Worm (Caenorhabditis elegans) whole organism, L2 larva: Measurements from ENCODE around the gene parp-2.

Source experiments
- C34F6.9 ChIP-seq: fragments of 150-350 bp; optimal IDR thresholded peaks from 2 replicates; lab custom pipeline; 2014; ENCODE audit warnings: missing biosample characterization, missing genetic modification characterization
- F13H6.1 ChIP-seq: sonication (generic microtip); optimal IDR thresholded peaks from 2 replicates; lab custom pipeline; 2016; ENCODE audit warnings: missing genetic modification characterization, missing compliant biosample characterization
- R02D3.7 ChIP-seq: fragments of 150-350 bp; optimal IDR thresholded peaks from 2 replicates; lab custom pipeline; 2014; ENCODE audit warnings: missing biosample characterization, missing genetic modification characterization
- Y55F3AM.14 ChIP-seq: fragments of 200-800 bp; sonication (Bioruptor generic); optimal IDR thresholded peaks from 2 replicates; lab custom pipeline; 2018; ENCODE audit warnings: mild to moderate bottlenecking, missing genetic modification characterization, missing compliant biosample characterization
- ZK546.5 ChIP-seq: sonication (generic microtip); optimal IDR thresholded peaks from 2 replicates; lab custom pipeline; 2017; ENCODE audit warnings: missing biosample characterization, missing genetic modification characterization
- aly-2 ChIP-seq: fragments of 150-350 bp; optimal IDR thresholded peaks from 2 replicates; lab custom pipeline; 2014; ENCODE audit warnings: missing biosample characterization, missing genetic modification characterization
- ama-1 ChIP-seq: fragments of 150-350 bp; optimal IDR thresholded peaks from 2 replicates; lab custom pipeline; 2018; ENCODE audit warnings: inconsistent platforms
- blmp-1 ChIP-seq: sonication (generic microtip); optimal IDR thresholded peaks from 2 replicates; lab custom pipeline; 2017; ENCODE audit warnings: missing genetic modification characterization, mild to moderate bottlenecking, missing compliant biosample characterization, antibody characterized with exemption, moderate library complexity; ENCODE audit not compliant: insufficient read depth
- ceh-16 ChIP-seq: fragments of 150-350 bp; optimal IDR thresholded peaks from 2 replicates; lab custom pipeline; 2014; ENCODE audit warnings: missing biosample characterization, missing genetic modification characterization
- ceh-82 ChIP-seq: fragments of 150-350 bp; optimal IDR thresholded peaks from 2 replicates; lab custom pipeline; 2014; ENCODE audit warnings: missing biosample characterization, missing genetic modification characterization
- crh-2 ChIP-seq: sonication (generic microtip); optimal IDR thresholded peaks from 2 replicates; lab custom pipeline; 2017; ENCODE audit warnings: missing biosample characterization, missing genetic modification characterization
- dmd-4 ChIP-seq: sonication (generic microtip); optimal IDR thresholded peaks from 2 replicates; lab custom pipeline; 2017; ENCODE audit warnings: missing biosample characterization, missing genetic modification characterization
- egl-27 ChIP-seq: sonication (generic microtip); optimal IDR thresholded peaks from 3 replicates; lab custom pipeline; 2017; ENCODE audit warnings: missing biosample characterization, missing genetic modification reagents, missing genetic modification characterization
- elt-1 ChIP-seq: fragments of 150-350 bp; optimal IDR thresholded peaks from 2 replicates; lab custom pipeline; 2014; ENCODE audit warnings: missing biosample characterization, missing genetic modification characterization
- elt-3 ChIP-seq: sonication (generic microtip); optimal IDR thresholded peaks from 2 replicates; lab custom pipeline; 2017; ENCODE audit warnings: missing biosample characterization, missing genetic modification characterization
- fos-1 ChIP-seq: fragments of 150-350 bp; optimal IDR thresholded peaks from 2 replicates; lab custom pipeline; 2014; ENCODE audit warnings: missing biosample characterization, missing genetic modification characterization
- gmeb-1 ChIP-seq: fragments of 150-350 bp; optimal IDR thresholded peaks from 2 replicates; lab custom pipeline; 2014; ENCODE audit warnings: missing biosample characterization, missing genetic modification characterization
- lin-11 ChIP-seq: fragments of 150-350 bp; sonication (generic microtip); optimal IDR thresholded peaks from 2 replicates; lab custom pipeline; 2014; ENCODE audit warnings: missing biosample characterization, missing genetic modification characterization, inconsistent platforms, mixed read lengths
- lin-13 ChIP-seq: fragments of 150-350 bp; optimal IDR thresholded peaks from 2 replicates; lab custom pipeline; 2014; ENCODE audit warnings: missing biosample characterization, missing genetic modification reagents, missing genetic modification characterization
- lin-39 ChIP-seq: fragments of 150-350 bp; optimal IDR thresholded peaks from 2 replicates; lab custom pipeline; 2014; ENCODE audit warnings: missing biosample characterization, missing genetic modification reagents, missing genetic modification characterization
- lsy-2 ChIP-seq, 2 experiments: fragments of 150-350 bp in 1 of 2; sonication (generic microtip) in 1 of 2; optimal IDR thresholded peaks; 2 replicates each; lab custom pipeline; 2014 to 2017; ENCODE audit warnings: missing biosample characterization in 2 of 2, missing genetic modification characterization in 2 of 2
- mbf-1 ChIP-seq: sonication (generic microtip); optimal IDR thresholded peaks from 2 replicates; lab custom pipeline; 2017; ENCODE audit warnings: missing biosample characterization, missing genetic modification characterization
- mdl-1 ChIP-seq, 2 experiments: fragments of 150-350 bp in 1 of 2; sonication (generic microtip) in 1 of 2; optimal IDR thresholded peaks; 2 replicates each; lab custom pipeline; 2017; ENCODE audit warnings: missing biosample characterization in 2 of 2, missing genetic modification characterization in 2 of 2
- nhr-11 ChIP-seq: fragments of 150-350 bp; optimal IDR thresholded peaks from 2 replicates; lab custom pipeline; 2014; ENCODE audit warnings: missing biosample characterization, missing genetic modification characterization
- nhr-12 ChIP-seq: fragments of 150-350 bp; optimal IDR thresholded peaks from 2 replicates; lab custom pipeline; 2014; ENCODE audit warnings: missing biosample characterization, missing genetic modification characterization
- nhr-129 ChIP-seq: fragments of 150-350 bp; optimal IDR thresholded peaks from 2 replicates; lab custom pipeline; 2014; ENCODE audit warnings: missing biosample characterization, missing genetic modification characterization
- nhr-21 ChIP-seq: fragments of 150-350 bp; optimal IDR thresholded peaks from 2 replicates; lab custom pipeline; 2014; ENCODE audit warnings: missing biosample characterization, missing genetic modification characterization
- nhr-237 ChIP-seq: fragments of 150-350 bp; optimal IDR thresholded peaks from 2 replicates; lab custom pipeline; 2014; ENCODE audit warnings: missing biosample characterization, missing genetic modification characterization
- nhr-25 ChIP-seq: fragments of 150-350 bp; sonication (generic microtip); optimal IDR thresholded peaks from 3 replicates; lab custom pipeline; 2014; ENCODE audit warnings: missing biosample characterization, missing genetic modification characterization
- nhr-6 ChIP-seq: fragments of 150-350 bp; optimal IDR thresholded peaks from 2 replicates; lab custom pipeline; 2014; ENCODE audit warnings: missing biosample characterization, missing genetic modification characterization
- nhr-77 ChIP-seq: fragments of 150-350 bp; optimal IDR thresholded peaks from 2 replicates; lab custom pipeline; 2014; ENCODE audit warnings: missing biosample characterization, missing genetic modification characterization
- peb-1 ChIP-seq: fragments of 150-350 bp; optimal IDR thresholded peaks from 2 replicates; lab custom pipeline; 2014; ENCODE audit warnings: missing biosample characterization, missing genetic modification characterization
- sem-4 ChIP-seq: fragments of 150-350 bp; optimal IDR thresholded peaks from 2 replicates; lab custom pipeline; 2014; ENCODE audit warnings: missing biosample characterization, missing genetic modification reagents, missing genetic modification characterization
- skn-1 ChIP-seq: sonication (generic microtip); optimal IDR thresholded peaks from 2 replicates; lab custom pipeline; 2017; ENCODE audit warnings: missing biosample characterization, missing genetic modification characterization
- sma-3 ChIP-seq: sonication (generic microtip); optimal IDR thresholded peaks from 2 replicates; lab custom pipeline; 2016; ENCODE audit warnings: missing genetic modification reagents, missing genetic modification characterization, missing compliant biosample characterization
- sma-9 ChIP-seq, 2 experiments: fragments of 150-350 bp in 1 of 2; sonication (generic microtip) in 1 of 2; optimal IDR thresholded peaks; 2 replicates each; lab custom pipeline; 2014 to 2016; ENCODE audit warnings: missing genetic modification characterization in 2 of 2, mild to moderate bottlenecking in 1 of 2, missing biosample characterization in 1 of 2, missing compliant biosample characterization in 1 of 2, missing genetic modification reagents in 1 of 2, moderate library complexity in 1 of 2
- snpc-4 ChIP-seq: fragments of 150-350 bp; optimal IDR thresholded peaks from 2 replicates; lab custom pipeline; 2014; ENCODE audit warnings: missing biosample characterization, missing genetic modification characterization
- unc-55 ChIP-seq: fragments of 150-350 bp; sonication (generic microtip); optimal IDR thresholded peaks from 3 replicates; lab custom pipeline; 2014; ENCODE audit warnings: missing biosample characterization, missing genetic modification reagents, missing genetic modification characterization
- ztf-11 ChIP-seq: sonication (generic microtip); optimal IDR thresholded peaks from 2 replicates; lab custom pipeline; 2017; ENCODE audit warnings: missing biosample characterization, missing genetic modification characterization
- ztf-4 ChIP-seq: fragments of 150-350 bp; optimal IDR thresholded peaks from 2 replicates; lab custom pipeline; 2014; ENCODE audit warnings: missing biosample characterization, missing genetic modification characterization

parp-2 gene

ce11 chrII:9601069-9601468 is 8.2 kb downstream of the parp-2 start (continued):
- TF ChIP-seq nhr-11 (tag; lab: Kevin White, UChicago) (no peak), R02D3.7 (no peak), unc-55 (GFP tag; lab: Kevin White, UChicago) (no peak), lsy-2 (tag; optimal IDR thresholded peaks at IDR 0.05; lab: Kevin White, UChicago) (peak in 1 of 2 experiments; percentile 72), snpc-4 (tag; lab: Kevin White, UChicago) (no peak), aly-2 (tag; lab: Kevin White, UChicago) (no peak), nhr-12 (tag; lab: Kevin White, UChicago) (no peak), blmp-1 (peak; percentile 86), gmeb-1 (tag; lab: Kevin White, UChicago) (peak; percentile 63), sem-4 (peak; percentile 85), nhr-21 (tag; lab: Kevin White, UChicago) (peak; percentile 95), elt-1 (tag; lab: Kevin White, UChicago) (no peak), lin-11 (tag; lab: Kevin White, UChicago) (no peak), mdl-1 (tag; optimal IDR thresholded peaks at IDR 0.05; lab: Kevin White, UChicago) (peak; percentile 75 to 91), ceh-82 (tag; lab: Kevin White, UChicago) (no peak), sma-3 (GFP tag; lab: Kevin White, UChicago) (peak; percentile 84), nhr-25 (peak; percentile 96), mbf-1 (tag; lab: Kevin White, UChicago) (no peak), sma-9 (GFP tag; optimal IDR thresholded peaks at IDR 0.05; lab: Kevin White, UChicago) (peak; percentile 95), sma-9 (tag; optimal IDR thresholded peaks at IDR 0.05; lab: Kevin White, UChicago) (no peak), lin-13 (peak; percentile 21), egl-27 (tag; lab: Kevin White, UChicago) (peak; percentile 57), ZK546.5 (tag; lab: Kevin White, UChicago) (no peak)

- TF ChIP-seq ztf-11 (tag; lab: Kevin White, UChicago) (no peak), sma-9 (GFP tag; optimal IDR thresholded peaks at IDR 0.05; lab: Kevin White, UChicago) (peak; percentile 87), sma-9 (tag; optimal IDR thresholded peaks at IDR 0.05; lab: Kevin White, UChicago) (no peak), egl-27 (tag; lab: Kevin White, UChicago) (no peak), R02D3.7 (no peak), nhr-21 (tag; lab: Kevin White, UChicago) (peak; percentile 12), sem-4 (peak; percentile 72), ztf-4 (peak; percentile 72), nhr-25 (peak; percentile 86), lsy-2 (tag; optimal IDR thresholded peaks at IDR 0.05; lab: Kevin White, UChicago) (peak in 1 of 2 experiments; percentile 60), nhr-237 (tag; lab: Kevin White, UChicago) (no peak), gmeb-1 (tag; lab: Kevin White, UChicago) (peak; percentile 54), crh-2 (tag; lab: Kevin White, UChicago) (peak; percentile 75), nhr-12 (tag; lab: Kevin White, UChicago) (no peak), sma-3 (GFP tag; lab: Kevin White, UChicago) (peak; percentile 17), ceh-16 (tag; lab: Kevin White, UChicago) (no peak), nhr-129 (peak; percentile 86), mdl-1 (tag; optimal IDR thresholded peaks at IDR 0.05; lab: Kevin White, UChicago) (peak; percentile 3 to 70), C34F6.9 (tag; lab: Kevin White, UChicago) (peak; percentile 36), lin-13 (peak; percentile 9), nhr-6 (tag; lab: Kevin White, UChicago) (peak; percentile 27), blmp-1 (peak; percentile 68)
These were observed 8.8 kb downstream of the parp-2 start for ce11 chrII:9601679-9602078.

- TF ChIP-seq C34F6.9 (tag; lab: Kevin White, UChicago), result no peak
- no peak for TF ChIP-seq ceh-16 (tag; lab: Kevin White, UChicago)
- no peak for TF ChIP-seq nhr-12 (tag; lab: Kevin White, UChicago)
- TF ChIP-seq sma-9 (GFP tag; optimal IDR thresholded peaks at IDR 0.05; lab: Kevin White, UChicago), result peak; percentile 55
- TF ChIP-seq sma-9 (tag; optimal IDR thresholded peaks at IDR 0.05; lab: Kevin White, UChicago), result no peak
- no peak for TF ChIP-seq dmd-4 (tag; lab: Kevin White, UChicago)
- TF ChIP-seq nhr-21 (tag; lab: Kevin White, UChicago), result no peak
- TF ChIP-seq F13H6.1, result no peak
- TF ChIP-seq nhr-11 (tag; lab: Kevin White, UChicago), result no peak
- TF ChIP-seq skn-1 (tag; lab: Kevin White, UChicago), result no peak
- peak; percentile 42 for TF ChIP-seq crh-2 (tag; lab: Kevin White, UChicago)
- no peak for TF ChIP-seq fos-1 (tag; lab: Kevin White, UChicago)
- TF ChIP-seq snpc-4 (tag; lab: Kevin White, UChicago), result no peak
- TF ChIP-seq unc-55 (GFP tag; lab: Kevin White, UChicago), result no peak
- TF ChIP-seq blmp-1, result peak; percentile 45
- no peak for TF ChIP-seq mdl-1 (tag; optimal IDR thresholded peaks at IDR 0.05; lab: Kevin White, UChicago)
- TF ChIP-seq ztf-11 (tag; lab: Kevin White, UChicago), result no peak
- no peak for TF ChIP-seq nhr-77 (tag; lab: Kevin White, UChicago)
- no peak for TF ChIP-seq sem-4
- no peak for TF ChIP-seq elt-3 (tag; lab: Kevin White, UChicago)
- no peak for TF ChIP-seq ama-1 (lab: Kevin White, UChicago)
- no peak for TF ChIP-seq ceh-82 (tag; lab: Kevin White, UChicago)
- TF ChIP-seq nhr-237 (tag; lab: Kevin White, UChicago), result no peak
- no peak for TF ChIP-seq mbf-1 (tag; lab: Kevin White, UChicago)
- no peak for TF ChIP-seq peb-1
- TF ChIP-seq Y55F3AM.14 (GFP tag; lab: Kevin White, UChicago), result no peak
- TF ChIP-seq lin-13, result no peak
- no peak for TF ChIP-seq ZK546.5 (tag; lab: Kevin White, UChicago)
- TF ChIP-seq gmeb-1 (tag; lab: Kevin White, UChicago), result peak; percentile 17
- TF ChIP-seq lin-39 (tag; lab: Kevin White, UChicago), result no peak
- TF ChIP-seq, all 48 proteins: peak for 4
These were observed 9.7 kb downstream of the parp-2 start for ce11 chrII:9602566-9602965.
